Fruit fly (Drosophila melanogaster) whole organism, adult: ENCODE data around the gene CG33932.
A peak's percentile ranks its signal among the peaks of the same experiment; 100 is the strongest.

Experiments
- CG11617 ChIP-seq: fragments of 200-800 bp; sonication (Bioruptor generic); optimal IDR thresholded peaks from 2 replicates; lab custom pipeline; 2017; ENCODE audit warnings: mild to moderate bottlenecking, missing biosample characterization, missing genetic modification reagents, missing genetic modification characterization
- CG12768 ChIP-seq: fragments of 200-800 bp; sonication (Bioruptor generic); optimal IDR thresholded peaks from 2 replicates; lab custom pipeline; 2017; ENCODE audit warnings: missing biosample characterization, missing genetic modification characterization, mild to moderate bottlenecking, moderate library complexity, missing genetic modification reagents
- CG14711 ChIP-seq: fragments of 200-800 bp; sonication (Bioruptor generic); optimal IDR thresholded peaks from 2 replicates; lab custom pipeline; 2018; ENCODE audit warnings: missing biosample characterization, mild to moderate bottlenecking, missing genetic modification characterization, moderate library complexity
- CG1620 ChIP-seq: fragments of 200-800 bp; sonication (Bioruptor generic); optimal IDR thresholded peaks from 2 replicates; lab custom pipeline; 2016; ENCODE audit warnings: missing biosample characterization, missing genetic modification characterization
- CG33017 ChIP-seq: fragments of 200-800 bp; sonication (Bioruptor generic); optimal IDR thresholded peaks from 2 replicates; lab custom pipeline; 2018; ENCODE audit warnings: missing biosample characterization, mild to moderate bottlenecking, missing genetic modification characterization, moderate library complexity
- CG5204 ChIP-seq: fragments of 200-800 bp; sonication (Bioruptor generic); optimal IDR thresholded peaks from 2 replicates; lab custom pipeline; 2016; ENCODE audit warnings: missing biosample characterization, missing genetic modification characterization
- CG7045 ChIP-seq: fragments of 200-800 bp; sonication (Bioruptor generic); optimal IDR thresholded peaks from 2 replicates; lab custom pipeline; 2017; ENCODE audit warnings: missing biosample characterization, mild to moderate bottlenecking, missing genetic modification characterization
- CG7101 ChIP-seq: fragments of 200-800 bp; sonication (Bioruptor generic); optimal IDR thresholded peaks from 2 replicates; lab custom pipeline; 2018; ENCODE audit warnings: missing biosample characterization, mild to moderate bottlenecking, missing genetic modification characterization, moderate library complexity
- Crg-1 ChIP-seq: fragments of 200-800 bp; sonication (Bioruptor generic); optimal IDR thresholded peaks from 2 replicates; lab custom pipeline; 2016; ENCODE audit warnings: missing biosample characterization, missing genetic modification characterization
- Hr96 ChIP-seq: fragments of 200-800 bp; sonication (Bioruptor generic); optimal IDR thresholded peaks from 2 replicates; lab custom pipeline; 2016; ENCODE audit warnings: missing biosample characterization, missing genetic modification characterization
- Mnt ChIP-seq: fragments of 200-800 bp; sonication (Bioruptor generic); optimal IDR thresholded peaks from 2 replicates; lab custom pipeline; 2016; ENCODE audit warnings: missing biosample characterization, mild to moderate bottlenecking, missing genetic modification characterization
- bab1 ChIP-seq: fragments of 200-800 bp; sonication (Bioruptor generic); optimal IDR thresholded peaks from 3 replicates; lab custom pipeline; 2019; ENCODE audit warnings: missing biosample characterization, mild to moderate bottlenecking, missing genetic modification characterization, moderate library complexity
- cic ChIP-seq: fragments of 200-800 bp; sonication (Bioruptor generic); optimal IDR thresholded peaks from 2 replicates; lab custom pipeline; 2017; ENCODE audit warnings: missing biosample characterization, mild to moderate bottlenecking, missing genetic modification characterization, moderate library complexity
- cnc ChIP-seq, 2 experiments: fragments of >200 bp; optimal IDR thresholded peaks; 2 replicates each; lab custom pipeline; 2017
- kay ChIP-seq: fragments of 200-800 bp; sonication (Bioruptor generic); peaks from one replicate; lab custom pipeline; 2016; ENCODE audit warnings: missing biosample characterization, missing genetic modification characterization, borderline replicate concordance
- ovo ChIP-seq: fragments of 200-800 bp; sonication (Bioruptor generic); optimal IDR thresholded peaks from 2 replicates; lab custom pipeline; 2016; ENCODE audit warnings: missing biosample characterization, missing genetic modification characterization
- pad ChIP-seq: fragments of 200-800 bp; sonication (Bioruptor generic); optimal IDR thresholded peaks from 3 replicates; lab custom pipeline; 2017; ENCODE audit warnings: missing biosample characterization, missing genetic modification characterization, mild to moderate bottlenecking, moderate library complexity, missing genetic modification reagents
- tj ChIP-seq: fragments of 200-800 bp; sonication (Bioruptor generic); optimal IDR thresholded peaks from 3 replicates; lab custom pipeline; 2017; ENCODE audit warnings: missing biosample characterization, mild to moderate bottlenecking, missing genetic modification characterization, moderate library complexity
- toe ChIP-seq: fragments of 200-800 bp; sonication (Bioruptor generic); optimal IDR thresholded peaks from 2 replicates; lab custom pipeline; 2016; ENCODE audit warnings: missing biosample characterization, missing genetic modification characterization

The CG33932 gene

DNA sequence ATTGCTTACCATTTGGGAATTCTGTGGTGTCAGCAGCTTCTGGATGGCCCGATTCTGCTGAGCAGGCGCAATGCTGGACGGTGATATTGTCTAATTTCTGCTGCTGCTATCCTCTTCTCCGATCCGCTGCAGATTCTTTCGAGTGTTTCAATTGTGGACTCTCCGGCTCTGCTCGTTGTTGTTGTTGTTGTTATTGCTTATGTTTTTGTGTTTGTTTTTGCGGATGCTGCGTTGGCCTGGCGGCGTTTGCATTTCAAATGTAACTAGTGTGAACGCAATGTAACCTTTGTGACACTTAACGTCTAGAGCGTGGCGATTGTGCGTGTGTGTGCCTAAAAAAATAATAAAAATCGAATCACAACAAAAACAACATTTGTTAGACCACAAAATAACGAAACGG lies 32.3 kb upstream of the CG33932 start:
- TF ChIP-seq CG14711 (tag; lab: Kevin White, UChicago) (no peak), Hr96 (GFP tag; lab: Kevin White, UChicago) (no peak), tj (GFP tag; lab: Kevin White, UChicago) (peak; percentile 75)

DNA sequence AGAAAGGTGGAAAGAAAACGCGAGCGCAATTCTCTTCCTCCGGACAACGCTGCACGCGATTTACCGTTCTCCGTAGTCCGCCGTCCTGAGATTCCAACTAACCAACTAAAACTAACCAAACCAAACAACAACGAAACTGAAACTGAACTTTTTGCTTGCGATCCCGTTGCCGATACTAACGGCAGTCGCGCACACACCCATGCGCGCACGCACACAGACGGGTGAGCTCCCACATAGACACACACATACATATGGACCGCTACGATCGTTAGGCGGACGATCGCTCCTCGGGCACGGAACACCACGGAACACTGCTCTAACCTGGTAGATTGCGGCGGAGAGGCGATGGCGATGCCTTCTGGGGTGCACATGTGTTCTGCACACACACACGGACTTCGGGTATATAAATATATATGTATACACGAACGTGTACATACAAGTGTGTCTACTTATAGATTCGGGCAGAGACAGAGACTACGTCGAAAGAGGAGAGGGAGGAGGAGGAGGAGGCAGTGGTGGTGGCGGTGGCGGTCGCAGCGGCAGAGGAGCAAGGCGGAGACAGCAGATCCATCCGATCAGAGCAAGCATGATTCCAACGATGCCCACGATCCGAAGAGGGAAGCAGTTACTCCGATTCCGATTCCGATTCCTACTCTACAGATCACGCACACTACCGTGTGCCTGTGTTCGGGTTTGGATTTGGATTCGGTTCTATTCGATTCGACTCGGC lies 31.2 kb upstream of the CG33932 start, which contains the start of gene meso18E:
Gene meso18E, minus strand, starts transcription at position 148 of the 730 bp plus-strand sequence.
- no peak for TF ChIP-seq CG11617
- no peak for TF ChIP-seq CG7045 (GFP tag; lab: Kevin White, UChicago)
- no peak for TF ChIP-seq CG5204 (GFP tag; lab: Kevin White, UChicago)
- TF ChIP-seq pad (GFP tag; lab: Kevin White, UChicago), result peak; percentile 20
- no peak for TF ChIP-seq CG33017 (tag; lab: Kevin White, UChicago)
- no peak for TF ChIP-seq cic (GFP tag; lab: Kevin White, UChicago)
- peak; percentile 60 for TF ChIP-seq Mnt (GFP tag; lab: Kevin White, UChicago)
- no peak for TF ChIP-seq bab1 (GFP tag; lab: Kevin White, UChicago)
- no peak for TF ChIP-seq CG7101 (tag; lab: Kevin White, UChicago)
- no peak for TF ChIP-seq CG1620 (GFP tag; lab: Kevin White, UChicago)
- TF ChIP-seq cnc (optimal IDR thresholded peaks at IDR 0.05; lab: Kevin White, UChicago), result no peak
- peak; percentile 34 for TF ChIP-seq ovo (GFP tag; lab: Kevin White, UChicago)
- no peak for TF ChIP-seq Crg-1 (GFP tag; lab: Kevin White, UChicago)

DNA sequence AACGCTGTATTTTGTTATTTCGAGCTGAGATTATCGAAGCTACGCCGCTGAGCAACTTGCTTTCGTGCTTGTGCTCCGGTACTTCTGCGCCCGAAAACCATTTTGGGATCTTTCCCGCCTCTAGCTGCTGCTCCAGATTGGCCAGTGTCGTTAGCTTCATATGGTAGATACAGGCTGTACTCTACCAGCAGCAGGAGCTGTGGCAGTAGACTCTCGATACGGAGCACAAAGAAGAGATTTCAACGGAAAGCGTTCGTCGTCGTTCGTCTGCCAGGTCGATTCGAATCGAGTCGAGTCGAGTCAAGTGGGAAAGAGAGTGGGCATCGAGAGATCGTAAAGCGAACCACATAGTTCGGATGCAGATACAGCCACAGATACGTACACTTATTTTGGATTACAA lies 29.4 kb upstream of the CG33932 start:
- TF ChIP-seq kay, result no peak
- TF ChIP-seq Hr96 (GFP tag; lab: Kevin White, UChicago), result no peak

DNA sequence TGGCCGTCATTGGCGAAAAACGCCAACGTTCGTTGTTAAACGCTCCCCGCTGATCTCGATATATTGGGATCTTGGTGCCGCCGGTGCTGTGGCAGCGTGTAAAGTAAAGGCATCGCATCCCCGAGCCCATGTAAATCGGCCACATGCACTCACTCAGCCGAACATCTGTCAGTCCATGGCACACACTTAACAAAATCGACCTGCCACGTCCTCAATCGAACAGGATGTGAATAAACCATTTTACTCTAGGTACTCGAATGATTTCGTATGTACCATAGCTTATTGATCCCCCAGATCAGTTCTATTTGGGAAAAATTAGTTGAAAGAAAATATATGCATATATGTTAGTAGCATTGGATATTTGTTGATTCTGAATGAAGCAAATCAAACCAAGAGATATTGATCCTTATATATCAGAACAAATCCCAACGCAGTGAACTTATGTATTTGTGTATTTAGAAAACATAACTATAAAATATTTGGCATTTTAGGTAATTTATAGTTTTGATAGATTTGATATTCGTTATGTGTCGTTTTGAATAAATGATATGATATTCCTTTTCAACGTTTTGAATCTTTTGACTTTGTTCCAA lies 27.8 kb upstream of the CG33932 start:
- no peak for TF ChIP-seq CG33017 (tag; lab: Kevin White, UChicago)
- no peak for TF ChIP-seq ovo (GFP tag; lab: Kevin White, UChicago)

DNA sequence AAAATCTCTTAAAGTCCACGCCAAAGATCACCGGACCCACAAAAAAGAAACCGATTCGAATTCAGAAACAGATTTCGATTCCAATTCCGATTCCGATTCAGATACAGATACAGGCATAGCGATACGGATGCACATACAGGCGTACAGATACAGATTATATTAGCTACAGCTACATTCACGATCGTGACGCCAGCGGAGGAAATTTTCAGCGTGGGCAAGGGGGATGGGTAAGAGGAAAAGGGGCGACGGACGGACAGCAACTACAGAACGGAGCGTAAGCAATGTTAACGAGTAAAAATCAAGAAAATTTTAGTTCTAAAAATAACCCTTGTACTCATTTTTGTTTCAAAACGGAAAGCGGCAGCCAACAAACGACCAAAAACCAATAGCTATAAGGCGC lies 27.2 kb upstream of the CG33932 start:
- TF ChIP-seq pad (GFP tag; lab: Kevin White, UChicago), result no peak
- TF ChIP-seq Hr96 (GFP tag; lab: Kevin White, UChicago), result peak; percentile 5
- TF ChIP-seq cnc (optimal IDR thresholded peaks at IDR 0.05; lab: Kevin White, UChicago), result no peak

DNA sequence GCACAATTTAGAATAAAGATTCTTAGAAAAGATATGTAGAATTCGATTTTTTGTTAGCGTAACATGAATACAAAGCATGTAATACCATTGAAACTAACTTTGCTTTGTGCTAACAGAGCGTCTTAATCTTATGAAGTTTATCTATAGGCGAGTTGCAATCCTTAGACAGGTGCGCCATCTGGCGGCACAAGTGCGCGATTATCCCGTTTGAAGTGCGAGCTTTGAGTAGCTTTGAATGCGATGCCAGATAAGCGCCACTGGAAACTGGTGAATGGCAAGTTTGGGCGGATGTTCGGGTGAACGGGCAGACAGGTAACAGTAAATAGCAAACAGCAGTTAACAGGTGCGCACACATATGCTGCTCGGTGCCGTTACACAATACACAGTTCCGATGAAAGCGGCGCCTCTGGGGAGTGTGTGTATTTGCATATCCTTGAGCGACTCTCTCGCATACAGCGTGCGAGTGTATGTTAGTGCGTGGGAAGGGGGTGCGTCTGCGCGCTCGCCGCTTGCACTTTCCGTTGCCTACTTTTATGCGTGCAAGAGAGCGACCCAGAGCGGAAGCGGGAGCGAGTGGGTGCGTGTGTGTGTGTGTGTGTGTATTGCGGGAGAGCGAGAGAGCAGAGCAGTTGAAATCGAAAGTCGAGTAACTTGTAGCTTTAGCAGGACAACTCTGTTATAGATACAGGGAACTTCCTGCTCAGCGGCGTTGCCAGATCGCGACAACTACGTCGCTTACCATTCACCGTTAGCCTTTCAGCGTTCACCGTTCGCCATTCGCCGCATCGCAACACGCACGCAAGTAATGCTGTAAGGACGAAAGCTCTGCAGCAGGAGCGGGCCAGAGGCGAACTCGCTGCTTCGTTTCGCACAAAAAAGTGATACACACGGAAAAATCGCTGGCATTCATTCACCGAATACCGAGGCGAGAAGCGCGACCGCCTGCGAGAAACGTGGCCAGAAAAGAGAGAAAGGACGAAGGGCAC lies 25.9 kb upstream of the CG33932 start, which contains the start of gene CG12531:
Gene CG12531, plus strand, starts transcription at position 936 of the 986 bp plus-strand sequence.
- TF ChIP-seq CG11617, result no peak

DNA sequence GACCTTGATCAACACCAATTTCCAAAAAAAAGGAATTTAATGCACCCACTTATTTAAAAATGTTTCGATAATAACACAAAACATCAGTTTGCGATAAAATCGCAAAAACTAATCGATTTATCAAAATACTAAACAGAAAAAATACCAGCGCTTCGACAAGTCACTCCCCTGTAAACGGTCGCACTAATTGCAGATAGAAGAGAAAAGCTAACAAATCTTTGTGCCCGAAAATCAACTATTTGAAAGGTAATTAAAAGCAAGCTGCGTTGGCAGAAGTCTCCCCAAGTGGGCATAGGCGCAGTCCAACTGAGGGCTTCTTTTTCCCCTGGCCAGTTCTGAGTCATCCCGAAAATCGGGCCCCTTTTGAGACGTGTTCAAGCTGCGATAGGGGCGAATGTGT lies 13.4 kb upstream of the CG33932 start, which contains the start of gene AP-1-2beta:
Gene AP-1-2beta, plus strand, starts transcription at position 161 of the 400 bp plus-strand sequence.
- TF ChIP-seq bab1 (GFP tag; lab: Kevin White, UChicago) (no peak), Mnt (GFP tag; lab: Kevin White, UChicago) (peak; percentile 7)

DNA sequence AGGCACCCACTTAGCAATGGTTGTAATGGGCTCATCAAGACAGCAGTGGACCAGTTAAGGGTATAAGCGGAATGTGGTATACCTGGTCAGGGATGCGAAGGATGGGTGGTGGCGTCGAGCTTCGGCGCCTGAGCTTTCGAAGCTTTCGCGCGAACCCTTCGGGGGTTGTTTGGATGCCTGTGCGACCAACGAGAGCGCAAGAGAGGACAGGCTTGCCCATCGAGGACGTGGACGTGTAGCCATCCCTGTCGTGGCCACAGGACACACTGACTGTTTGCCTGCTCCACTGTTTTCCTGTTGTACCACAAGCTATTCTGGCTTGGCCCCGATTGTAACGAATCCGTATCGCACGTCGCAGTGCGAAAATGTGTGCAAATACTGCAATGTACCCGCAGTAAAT lies 9.0 kb upstream of the CG33932 start, which contains the start of gene CG14234:
Gene CG14234, plus strand, starts transcription at position 301 of the 400 bp plus-strand sequence.
- TF ChIP-seq CG11617, result no peak
- no peak for TF ChIP-seq Crg-1 (GFP tag; lab: Kevin White, UChicago)
- no peak for TF ChIP-seq CG33017 (tag; lab: Kevin White, UChicago)
- no peak for TF ChIP-seq CG14711 (tag; lab: Kevin White, UChicago)
- no peak for TF ChIP-seq Hr96 (GFP tag; lab: Kevin White, UChicago)
- no peak for TF ChIP-seq bab1 (GFP tag; lab: Kevin White, UChicago)
- TF ChIP-seq toe, result no peak
- TF ChIP-seq CG5204 (GFP tag; lab: Kevin White, UChicago), result no peak
- no peak for TF ChIP-seq kay
- no peak for TF ChIP-seq tj (GFP tag; lab: Kevin White, UChicago)
- no peak for TF ChIP-seq CG7101 (tag; lab: Kevin White, UChicago)
- TF ChIP-seq cnc (optimal IDR thresholded peaks at IDR 0.05; lab: Kevin White, UChicago), result no peak
- no peak for TF ChIP-seq CG7045 (GFP tag; lab: Kevin White, UChicago)
- TF ChIP-seq CG12768 (GFP tag; lab: Kevin White, UChicago), result no peak
- no peak for TF ChIP-seq cic (GFP tag; lab: Kevin White, UChicago)
- no peak for TF ChIP-seq pad (GFP tag; lab: Kevin White, UChicago)
- TF ChIP-seq Mnt (GFP tag; lab: Kevin White, UChicago), result no peak
- no peak for TF ChIP-seq CG1620 (GFP tag; lab: Kevin White, UChicago)
- TF ChIP-seq ovo (GFP tag; lab: Kevin White, UChicago), result no peak
